Worm (Caenorhabditis elegans): Measurements from ENCODE around the gene ZC449.7.

ZC449.7 gene

DNA sequence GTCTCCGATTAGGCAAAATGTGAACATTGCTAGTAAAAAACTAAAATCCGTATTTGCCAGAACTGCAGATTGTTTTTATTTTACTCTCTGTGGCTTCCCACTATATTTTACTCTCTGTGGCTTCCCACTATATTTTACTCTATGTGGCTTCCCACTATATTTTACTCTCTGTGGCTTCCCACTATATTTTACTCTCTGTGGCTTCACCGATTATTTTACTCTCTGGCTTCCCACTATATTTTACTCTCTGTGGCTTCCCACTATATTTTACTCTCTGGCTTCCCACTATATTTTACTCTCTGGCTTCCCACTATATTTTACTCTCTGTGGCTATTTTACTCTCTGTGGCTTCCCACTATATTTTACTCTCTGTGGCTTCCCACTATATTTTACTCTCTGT, 42.3 kb downstream of the ZC449.7 start (continued):
- TF ChIP-seq elt-4 (tag; optimal IDR thresholded peaks at IDR 0.05) = peak; percentile 80
- peak; percentile 83 for TF ChIP-seq pag-3 (tag; optimal IDR thresholded peaks at IDR 0.05; ENCODE audit: borderline replicate concordance)
- TF ChIP-seq gmeb-2 (tag; optimal IDR thresholded peaks at IDR 0.05) = peak; percentile 66
- peak; percentile 1 for TF ChIP-seq ztf-16 (tag; optimal IDR thresholded peaks at IDR 0.05)
- peak; percentile 28 for TF ChIP-seq mec-3 (tag; optimal IDR thresholded peaks at IDR 0.05; ENCODE audit: borderline replicate concordance)

ce11 chrX:5059163-5059562, 45.3 kb downstream of the ZC449.7 start, which contains the start of gene C24H10.4:
TSS of gene C24H10.4 (minus strand) at chrX:5059263.
- no peak for TF ChIP-seq unc-86 (tag; optimal IDR thresholded peaks at IDR 0.05)
- no peak for TF ChIP-seq mec-3 (tag; optimal IDR thresholded peaks at IDR 0.05; ENCODE audit: borderline replicate concordance)
- no peak for TF ChIP-seq pros-1 (tag; optimal IDR thresholded peaks at IDR 0.05)
- TF ChIP-seq gmeb-2 (tag; optimal IDR thresholded peaks at IDR 0.05) = no peak

DNA sequence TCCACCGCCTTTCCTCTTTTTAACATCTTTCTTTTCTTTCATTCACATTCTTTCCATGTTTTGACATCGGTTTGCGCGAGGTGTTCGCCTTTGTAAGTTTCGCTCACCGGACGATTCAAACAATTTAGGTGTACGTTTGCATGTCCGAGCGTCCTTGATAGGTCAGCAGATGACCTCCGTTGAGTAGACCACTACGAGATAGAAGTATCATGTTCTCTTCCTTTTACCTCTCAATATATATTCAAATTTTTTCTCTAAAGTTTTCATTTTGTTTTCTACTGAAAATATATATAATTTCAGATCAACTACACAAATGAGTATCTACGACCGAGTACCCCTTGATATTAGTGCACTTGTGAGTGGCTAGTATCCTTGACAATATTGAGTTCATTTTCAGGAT, 46.9 kb downstream of the ZC449.7 start, which contains the start of gene C24H10.3:
C24H10.3 (plus strand) TSS at position 301 of the 400 bp plus-strand sequence.
- TF ChIP-seq dve-1 (tag; optimal IDR thresholded peaks at IDR 0.05) (no peak), eyg-1 (tag; optimal IDR thresholded peaks at IDR 0.05) (no peak), ceh-48 (tag; optimal IDR thresholded peaks at IDR 0.05) (no peak), hlh-13 (GFP tag; optimal IDR thresholded peaks at IDR 0.05) (no peak), pat-9 (tag; optimal IDR thresholded peaks at IDR 0.05) (no peak), syd-9 (tag; optimal IDR thresholded peaks at IDR 0.05) (no peak), lim-6 (tag; optimal IDR thresholded peaks at IDR 0.05) (no peak), ceh-24 (tag; optimal IDR thresholded peaks at IDR 0.05) (no peak), elt-4 (tag; optimal IDR thresholded peaks at IDR 0.05) (no peak), C08G9.2 (tag; optimal IDR thresholded peaks at IDR 0.05) (no peak)

- peak; percentile 30 for TF ChIP-seq rnt-1 (tag; optimal IDR thresholded peaks at IDR 0.05)
- TF ChIP-seq ceh-30 (tag; optimal IDR thresholded peaks at IDR 0.05) = no peak
Measured at ce11 chrX:5061763-5062162, 47.9 kb downstream of the ZC449.7 start.

DNA sequence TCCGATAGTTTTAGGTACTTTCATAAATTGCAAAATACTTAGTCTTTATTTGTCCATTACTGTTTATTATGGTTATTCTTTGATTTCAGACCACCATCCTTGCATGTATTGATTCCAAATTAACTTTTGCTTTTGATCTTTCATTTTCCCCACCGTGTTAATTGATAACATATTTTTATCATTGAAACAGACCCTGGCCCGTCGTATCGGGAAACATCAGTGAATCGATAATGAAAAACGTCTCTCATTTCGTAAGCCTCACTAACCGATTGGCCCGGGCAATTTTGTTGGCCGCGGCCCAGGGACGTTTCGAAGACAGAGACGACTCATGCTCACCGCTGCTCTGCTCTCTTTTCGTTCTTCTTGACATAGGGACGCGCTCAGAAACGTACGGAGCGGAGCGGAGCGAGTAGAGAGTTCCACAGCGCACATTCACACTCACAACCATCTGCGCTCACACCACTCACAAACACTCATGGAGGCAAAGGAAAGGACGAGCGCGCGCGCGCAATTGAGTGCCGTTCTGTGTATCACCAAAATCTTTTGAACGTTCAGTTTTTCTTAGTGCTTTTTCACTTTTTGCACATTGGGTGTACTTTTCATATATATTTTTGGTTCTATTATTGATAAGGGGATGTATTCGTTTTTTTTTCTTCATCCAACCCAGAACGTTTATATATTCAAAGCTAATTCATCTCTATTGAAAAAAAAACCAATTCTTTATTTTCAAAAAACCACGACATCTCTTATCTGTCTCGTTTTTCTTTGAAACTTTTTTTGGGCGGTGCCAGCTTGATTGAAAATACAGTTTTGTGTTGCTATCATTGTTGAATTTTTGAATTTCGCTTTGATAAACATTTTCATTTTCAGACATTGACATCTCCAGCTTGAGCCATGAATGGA, 50.1 kb downstream of the ZC449.7 start, which contains the start of gene C24H10.2:
C24H10.2 (plus strand) TSS at position 853 of the 903 bp plus-strand sequence.
- peak; percentile 10 for TF ChIP-seq ceh-2 (tag; optimal IDR thresholded peaks at IDR 0.05)
- no peak for TF ChIP-seq tbx-7 (tag; optimal IDR thresholded peaks at IDR 0.05)
- TF ChIP-seq elt-4 (tag; optimal IDR thresholded peaks at IDR 0.05) = no peak
- TF ChIP-seq sox-2 (GFP tag; IDR thresholded peaks at IDR 0.05) = no peak
- no peak for TF ChIP-seq lim-6 (tag; optimal IDR thresholded peaks at IDR 0.05)
- TF ChIP-seq C08G9.2 (tag; optimal IDR thresholded peaks at IDR 0.05) = peak; percentile 25
- peak; percentile 20 for TF ChIP-seq ref-2 (tag; optimal IDR thresholded peaks at IDR 0.05)
- TF ChIP-seq unc-55 (GFP tag; optimal IDR thresholded peaks at IDR 0.05) = peak; percentile 10
- TF ChIP-seq ceh-34 (tag; optimal IDR thresholded peaks at IDR 0.05) = peak; percentile 13
- peak; percentile 30 for TF ChIP-seq ceh-18 (tag; optimal IDR thresholded peaks at IDR 0.05)
- peak; percentile 54 for TF ChIP-seq ceh-31 (tag; optimal IDR thresholded peaks at IDR 0.05)
- TF ChIP-seq sdc-2 (tag; optimal IDR thresholded peaks at IDR 0.05) = peak; percentile 8
- peak; percentile 81 for TF ChIP-seq elt-2 (tag; optimal IDR thresholded peaks at IDR 0.05)
- TF ChIP-seq nfya-1 (tag; optimal IDR thresholded peaks at IDR 0.05) = peak; percentile 71
- TF ChIP-seq dmd-4 (tag; optimal IDR thresholded peaks at IDR 0.05; ENCODE audit: borderline replicate concordance) = peak; percentile 37
- peak; percentile 21 for TF ChIP-seq unc-42 (tag; optimal IDR thresholded peaks at IDR 0.05)
- no peak for TF ChIP-seq F13H6.1 (tag; optimal IDR thresholded peaks at IDR 0.05)
- peak; percentile 7 for TF ChIP-seq fkh-6 (tag; optimal IDR thresholded peaks at IDR 0.05)
- no peak for TF ChIP-seq hlh-13 (GFP tag; optimal IDR thresholded peaks at IDR 0.05)
- peak; percentile 76 for TF ChIP-seq tbx-2 (tag; optimal IDR thresholded peaks at IDR 0.05)
- TF ChIP-seq nhr-232 (tag; optimal IDR thresholded peaks at IDR 0.05) = no peak
- TF ChIP-seq T23F11.4 (GFP tag; optimal IDR thresholded peaks at IDR 0.05) = no peak
- peak; percentile 7 for TF ChIP-seq ceh-48 (tag; optimal IDR thresholded peaks at IDR 0.05)
- peak; percentile 19 for TF ChIP-seq syd-9 (tag; optimal IDR thresholded peaks at IDR 0.05)
- TF ChIP-seq pha-2 (tag; optimal IDR thresholded peaks at IDR 0.05) = peak; percentile 9
- TF ChIP-seq ceh-9 (tag; optimal IDR thresholded peaks at IDR 0.05) = no peak
- TF ChIP-seq ceh-14 (tag; optimal IDR thresholded peaks at IDR 0.05) = peak; percentile 31
- peak; percentile 20 for TF ChIP-seq ets-4 (tag; optimal IDR thresholded peaks at IDR 0.05)

Data from whole organism, late embryonic.